Worm (Caenorhabditis elegans): Measurements from ENCODE around the gene lron-14.

DNA sequence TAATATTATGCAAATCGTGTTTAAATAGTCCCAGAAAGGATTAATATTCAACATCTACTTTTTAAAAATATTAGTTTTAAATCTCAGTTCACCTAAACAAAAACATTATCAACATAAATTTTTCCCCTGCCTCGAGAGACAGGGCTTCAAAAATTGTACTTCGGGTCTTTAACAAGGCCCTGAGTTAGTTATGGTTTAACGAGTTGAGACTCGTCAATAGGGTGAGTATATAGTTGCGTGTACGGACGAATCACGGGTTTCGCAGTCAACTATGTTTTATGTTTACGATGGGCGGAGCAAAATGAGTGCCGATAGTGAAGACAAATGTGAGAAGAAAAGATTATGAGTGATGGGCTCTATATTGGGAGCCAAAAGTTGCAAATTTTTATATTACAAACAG lies 54.8 kb downstream of the lron-14 start:
- no peak for TF ChIP-seq egl-27 (tag; optimal IDR thresholded peaks at IDR 0.05)
- no peak for TF ChIP-seq lin-13 (GFP tag; optimal IDR thresholded peaks at IDR 0.05)
- no peak for TF ChIP-seq nhr-10 (tag; optimal IDR thresholded peaks at IDR 0.05)
- TF ChIP-seq ama-1 (optimal IDR thresholded peaks at IDR 0.05) = no peak
- no peak for TF ChIP-seq fos-1 (tag; optimal IDR thresholded peaks at IDR 0.05)

Data from whole organism, L2 larva.